Fruit fly (Drosophila melanogaster): ENCODE measurements around the gene CG17075.

The CG17075 gene

DNA sequence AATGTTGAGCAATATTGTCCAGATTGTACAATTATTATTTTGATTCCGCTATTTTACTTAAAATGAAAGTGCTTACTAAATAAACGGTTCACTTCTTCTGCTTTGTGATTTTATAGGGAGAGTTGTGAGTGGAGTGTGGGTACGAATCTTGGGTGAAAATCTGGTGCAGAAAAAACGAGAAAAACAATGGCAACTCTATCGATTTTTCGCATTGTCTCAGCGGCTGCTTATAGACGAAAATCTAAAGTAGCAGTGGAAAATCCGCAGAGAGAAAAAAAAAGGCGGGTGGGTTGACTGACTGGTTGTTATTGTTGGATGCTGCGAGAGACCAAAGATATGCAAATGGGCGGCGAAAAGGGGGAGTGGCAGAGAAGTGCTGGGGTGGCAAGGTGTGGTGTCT is 24.2 kb downstream of the CG17075 start (continued):
- TF ChIP-seq vvl (GFP tag; IDR thresholded peaks at IDR 0.05): no peak
- TF ChIP-seq CG4328 (GFP tag; optimal IDR thresholded peaks at IDR 0.05): no peak
- no peak for TF ChIP-seq abd-A (tag; optimal IDR thresholded peaks at IDR 0.05)
- no peak for TF ChIP-seq CHES-1-like (GFP tag; optimal IDR thresholded peaks at IDR 0.05)
- no peak for TF ChIP-seq Hand (GFP tag; optimal IDR thresholded peaks at IDR 0.05)
- TF ChIP-seq ci (GFP tag; IDR thresholded peaks at IDR 0.05): no peak
- TF ChIP-seq CG17912 (GFP tag; optimal IDR thresholded peaks at IDR 0.05): no peak
- no peak for TF ChIP-seq CG4820 (GFP tag; optimal IDR thresholded peaks at IDR 0.05)
- TF ChIP-seq trh (GFP tag; optimal IDR thresholded peaks at IDR 0.05): no peak
- TF ChIP-seq Trl (optimal IDR thresholded peaks at IDR 0.05): no peak
- TF ChIP-seq Trl (GFP tag; optimal IDR thresholded peaks at IDR 0.05): no peak
- TF ChIP-seq dm (GFP tag; optimal IDR thresholded peaks at IDR 0.05): no peak

DNA sequence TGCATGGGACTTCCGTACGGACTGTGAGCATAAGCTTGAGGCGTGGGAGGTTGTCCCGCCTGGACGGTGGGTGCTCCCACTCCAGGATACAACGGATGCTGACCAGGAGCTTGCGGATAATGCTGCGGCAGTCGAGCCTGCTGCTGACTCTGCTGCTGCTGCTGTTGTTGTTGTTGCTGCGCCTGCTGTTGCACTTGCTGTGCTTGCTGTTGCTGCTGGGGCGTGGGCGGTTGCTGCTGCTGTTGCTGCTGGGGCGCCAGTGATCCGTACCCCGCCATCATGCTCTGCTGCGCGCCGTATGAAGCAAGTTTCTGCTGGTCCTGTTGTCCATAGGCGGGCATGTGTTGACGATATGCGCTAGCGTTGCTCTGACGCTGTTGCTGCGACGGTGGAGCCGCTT is 25.9 kb downstream of the CG17075 start:
- TF ChIP-seq pfk (GFP tag; optimal IDR thresholded peaks at IDR 0.05) (no peak), ERR (GFP tag; optimal IDR thresholded peaks at IDR 0.05) (no peak), CG9609 (GFP tag; optimal IDR thresholded peaks at IDR 0.05) (no peak), CG42726 (GFP tag; IDR thresholded peaks at IDR 0.05; ENCODE audit: partially characterized antibody) (no peak), CG12071 (GFP tag; optimal IDR thresholded peaks at IDR 0.05) (no peak)

DNA sequence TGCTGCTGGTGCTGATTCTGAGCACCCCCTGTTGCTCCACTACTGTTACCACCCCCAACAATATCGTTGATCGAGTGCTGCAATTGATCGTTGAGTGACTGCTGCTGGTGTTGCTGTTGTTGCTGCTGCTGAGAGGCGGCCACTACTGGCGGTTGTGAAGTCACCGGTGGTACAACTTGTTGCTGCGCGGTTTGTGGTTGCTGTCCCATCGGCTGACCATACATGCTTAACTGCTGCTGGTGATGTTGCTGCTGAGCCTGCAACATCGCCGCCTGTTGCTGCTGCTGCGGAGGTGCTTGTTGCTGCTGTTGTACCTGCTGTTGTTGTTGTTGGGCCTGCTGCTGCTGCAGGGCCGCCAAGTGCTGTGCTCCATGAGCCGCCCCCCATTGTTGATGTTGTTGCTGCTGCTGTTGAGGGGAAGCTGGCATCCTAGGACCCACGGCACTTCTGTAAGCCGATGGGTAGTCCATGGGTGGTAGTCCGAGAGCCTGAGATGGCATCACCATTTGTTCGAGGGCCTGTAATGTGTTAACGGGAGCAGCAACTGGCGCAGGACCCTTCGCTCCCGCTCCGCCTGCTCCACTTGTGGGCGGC is 27.0 kb downstream of the CG17075 start:
- no peak for TF ChIP-seq al (GFP tag; IDR thresholded peaks at IDR 0.05)
- no peak for TF ChIP-seq CG11247 (GFP tag; IDR thresholded peaks at IDR 0.05)
- TF ChIP-seq Ets65A (GFP tag): peak; percentile 87

DNA sequence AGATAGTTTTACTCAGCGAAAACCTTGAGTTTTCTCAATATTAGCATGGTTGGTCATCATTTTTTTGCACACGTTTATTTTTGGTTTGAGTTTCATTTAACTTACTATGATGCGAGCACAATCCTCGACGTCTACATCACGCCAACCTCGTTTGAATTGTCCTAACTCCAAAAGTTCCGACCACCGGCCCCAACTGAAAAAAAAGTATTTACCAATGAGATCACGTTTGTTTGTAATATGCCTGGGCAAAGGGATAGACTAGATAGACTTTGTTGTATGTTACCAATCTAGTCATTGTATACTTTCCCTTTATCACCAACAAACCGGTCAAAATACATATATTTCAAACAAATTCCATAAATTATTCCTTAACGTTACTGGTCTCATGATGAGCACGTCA is 35.1 kb downstream of the CG17075 start, which contains the start of gene CG13693:
TSS of gene CG13693 (plus strand) at position 301 of the 400 bp plus-strand sequence.
- TF ChIP-seq hth (optimal IDR thresholded peaks at IDR 0.05): no peak
- no peak for TF ChIP-seq schlank (tag; optimal IDR thresholded peaks at IDR 0.05)
- TF ChIP-seq CG14667 (GFP tag; IDR thresholded peaks at IDR 0.05): no peak
- no peak for TF ChIP-seq CG18476 (GFP tag; optimal IDR thresholded peaks at IDR 0.05)
- TF ChIP-seq CG16815 (GFP tag; optimal IDR thresholded peaks at IDR 0.05): no peak
- TF ChIP-seq CG18011 (GFP tag; optimal IDR thresholded peaks at IDR 0.05): no peak
- TF ChIP-seq h (optimal IDR thresholded peaks at IDR 0.05): no peak
- TF ChIP-seq CG31365 (tag; optimal IDR thresholded peaks at IDR 0.05): no peak
- no peak for TF ChIP-seq CG1792 (GFP tag; optimal IDR thresholded peaks at IDR 0.05)
- no peak for TF ChIP-seq aop (GFP tag; IDR thresholded peaks at IDR 0.05)
- no peak for TF ChIP-seq CG2116 (GFP tag; optimal IDR thresholded peaks at IDR 0.05)
- no peak for TF ChIP-seq scrt (GFP tag; optimal IDR thresholded peaks at IDR 0.05)
- TF ChIP-seq Ets65A (GFP tag): no peak
- TF ChIP-seq Fer1 (GFP tag; optimal IDR thresholded peaks at IDR 0.05): no peak
- no peak for TF ChIP-seq Lim3 (GFP tag; IDR thresholded peaks at IDR 0.05)
- TF ChIP-seq Hmx (GFP tag; optimal IDR thresholded peaks at IDR 0.05): no peak
- TF ChIP-seq wor (GFP tag; IDR thresholded peaks at IDR 0.05): no peak
- TF ChIP-seq CoRest (tag; optimal IDR thresholded peaks at IDR 0.05): no peak
- TF ChIP-seq crc (GFP tag; optimal IDR thresholded peaks at IDR 0.05): no peak
- TF ChIP-seq CG15011 (GFP tag; optimal IDR thresholded peaks at IDR 0.05): no peak
